ENCODE assay signal across 1 fruit fly cellular context in the genomic region with DNA sequence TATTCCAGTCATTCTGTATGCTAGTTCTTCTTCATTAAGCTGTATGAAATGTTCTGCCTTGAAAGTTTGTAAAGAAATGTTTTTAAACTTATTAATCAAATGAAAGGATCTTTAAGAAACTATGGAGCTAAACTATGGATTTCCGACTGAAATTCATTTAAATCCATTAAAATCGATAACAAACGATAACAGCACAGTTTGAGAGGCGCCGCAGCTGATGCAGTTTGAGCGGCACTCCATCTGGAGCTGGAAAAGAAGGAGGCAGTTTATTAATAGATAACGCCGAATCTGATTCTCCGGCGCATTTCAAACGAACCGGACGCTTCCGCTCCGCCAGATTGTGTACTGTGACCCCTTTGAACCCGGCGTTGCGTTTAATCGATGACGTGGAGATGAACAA.
TF ChIP-seq lines count a peak whose summit lies in the region.

A gene (plus strand): TSS at position 263 of the 400 bp plus-strand sequence.

TF ChIP-seq in whole organism, embryonic, 481 proteins besides CTCF, POLR2A, EP300 and RAD21 (continued from another document):
- TF ChIP-seq CG42726 (GFP tag; IDR thresholded peaks at IDR 0.05; lab: Robert Waterston, UW; ENCODE audit: partially characterized antibody) = peak; percentile 8; the same call in 1 of the 2 replicates
- peak; percentile 82 for TF ChIP-seq MBD-R2 (GFP tag; IDR thresholded peaks at IDR 0.05; lab: Robert Waterston, UW)
- TF ChIP-seq twi (tag; optimal IDR thresholded peaks at IDR 0.05; lab: Kevin White, UChicago) = peak; percentile 8
- TF ChIP-seq CG34224 (GFP tag; IDR thresholded peaks at IDR 0.05; lab: Robert Waterston, UW; ENCODE audit: partially characterized antibody) = peak; percentile 62; the same call in 2 of the 3 replicates
- TF ChIP-seq Hr78 (GFP tag; optimal IDR thresholded peaks at IDR 0.05; lab: Kevin White, UChicago) = peak in 1 of 2 experiments; percentile 81
- peak; percentile 53; the same call in 2 of the 3 replicates for TF ChIP-seq Doc3 (GFP tag; IDR thresholded peaks at IDR 0.05; lab: Robert Waterston, UW; ENCODE audit: partially characterized antibody)
- TF ChIP-seq zen2 (GFP tag; IDR thresholded peaks at IDR 0.05; lab: Robert Waterston, UW; ENCODE audit: partially characterized antibody) = peak; percentile 61; the same call in 2 of the 3 replicates
- peak; percentile 83 for TF ChIP-seq Bgb (GFP tag; IDR thresholded peaks at IDR 0.05; lab: Robert Waterston, UW; ENCODE audit: partially characterized antibody)
- TF ChIP-seq MESR4 (GFP tag; optimal IDR thresholded peaks at IDR 0.05; lab: Kevin White, UChicago) = peak; percentile 54
- peak; percentile 66 for TF ChIP-seq CG13287 (GFP tag; IDR thresholded peaks at IDR 0.05; lab: Robert Waterston, UW; ENCODE audit: partially characterized antibody)
- peak; percentile 83 for TF ChIP-seq bbx (GFP tag; IDR thresholded peaks at IDR 0.05; lab: Robert Waterston, UW; ENCODE audit: partially characterized antibody)
- peak; percentile 51; the same call in 1 of the 3 replicates for TF ChIP-seq knrl (GFP tag; IDR thresholded peaks at IDR 0.05; lab: Robert Waterston, UW; ENCODE audit: partially characterized antibody)
- peak; percentile 67 for TF ChIP-seq Scr (GFP tag; IDR thresholded peaks at IDR 0.05; lab: Robert Waterston, UW; ENCODE audit: partially characterized antibody)
- no peak for TF ChIP-seq nom (GFP tag; optimal IDR thresholded peaks at IDR 0.05; lab: Kevin White, UChicago)
- TF ChIP-seq BEAF-32 (GFP tag; optimal IDR thresholded peaks at IDR 0.05; lab: Kevin White, UChicago) = peak; percentile 8
- peak; percentile 86 for TF ChIP-seq nerfin-2 (GFP tag; IDR thresholded peaks at IDR 0.05; lab: Robert Waterston, UW; ENCODE audit: partially characterized antibody)
- peak; percentile 64 for TF ChIP-seq Myb (GFP tag; optimal IDR thresholded peaks at IDR 0.05; lab: Kevin White, UChicago)
- TF ChIP-seq CG6791 (GFP tag; IDR thresholded peaks at IDR 0.05; lab: Robert Waterston, UW; ENCODE audit: partially characterized antibody) = peak; percentile 89
- TF ChIP-seq CG11504 (tag; optimal IDR thresholded peaks at IDR 0.05; lab: Kevin White, UChicago) = no peak
- peak; percentile 36 for TF ChIP-seq HmgZ (tag; optimal IDR thresholded peaks at IDR 0.05; lab: Kevin White, UChicago)
- no peak for TF ChIP-seq CkIIα-i1 (GFP tag; IDR thresholded peaks at IDR 0.05; lab: Robert Waterston, UW)
- TF ChIP-seq chinmo (GFP tag; IDR thresholded peaks at IDR 0.05; lab: Robert Waterston, UW; ENCODE audit: partially characterized antibody) = peak; percentile 91
- peak; percentile 87 for TF ChIP-seq HLH4C (GFP tag; IDR thresholded peaks at IDR 0.05; lab: Robert Waterston, UW; ENCODE audit: partially characterized antibody)
- peak; percentile 92 for TF ChIP-seq cad (GFP tag; optimal IDR thresholded peaks at IDR 0.05; lab: Kevin White, UChicago)
- peak; percentile 91 for TF ChIP-seq otp (GFP tag; IDR thresholded peaks at IDR 0.05; lab: Robert Waterston, UW)
- TF ChIP-seq CG17829 (tag; optimal IDR thresholded peaks at IDR 0.05; lab: Kevin White, UChicago) = peak; percentile 9
- peak; percentile 77 for TF ChIP-seq CG6854 (GFP tag; optimal IDR thresholded peaks at IDR 0.05; lab: Kevin White, UChicago)
- TF ChIP-seq stwl (tag; optimal IDR thresholded peaks at IDR 0.05; lab: Kevin White, UChicago) = peak; percentile 72
- TF ChIP-seq unc-4 (GFP tag; IDR thresholded peaks at IDR 0.05; lab: Robert Waterston, UW; ENCODE audit: partially characterized antibody) = peak; percentile 25; the same call in 1 of the 2 replicates
- peak; percentile 37 for TF ChIP-seq pzg (GFP tag; optimal IDR thresholded peaks at IDR 0.05; lab: Kevin White, UChicago)
- TF ChIP-seq Opbp (GFP tag; IDR thresholded peaks at IDR 0.05; lab: Robert Waterston, UW; ENCODE audit: partially characterized antibody) = peak; percentile 75
- peak; percentile 27 for TF ChIP-seq sens (GFP tag; lab: Kevin White, UChicago)
- TF ChIP-seq hb (GFP tag; IDR thresholded peaks at IDR 0.05; lab: Robert Waterston, UW; ENCODE audit: partially characterized antibody) = peak; percentile 85
- TF ChIP-seq CG8924 (tag; optimal IDR thresholded peaks at IDR 0.05; lab: Kevin White, UChicago) = no peak
- TF ChIP-seq vnd (GFP tag; IDR thresholded peaks at IDR 0.05; lab: Robert Waterston, UW; ENCODE audit: partially characterized antibody) = peak; percentile 73; the same call in 2 of the 3 replicates
- TF ChIP-seq amos (GFP tag; IDR thresholded peaks at IDR 0.05; lab: Robert Waterston, UW; ENCODE audit: partially characterized antibody) = peak; percentile 61; the same call in 1 of the 2 replicates
- peak; percentile 69 for TF ChIP-seq CG16813 (GFP tag; IDR thresholded peaks at IDR 0.05; lab: Robert Waterston, UW; ENCODE audit: partially characterized antibody)
- peak; percentile 21 for TF ChIP-seq YL-1 (GFP tag; optimal IDR thresholded peaks at IDR 0.05; lab: Kevin White, UChicago)
- peak; percentile 84 for TF ChIP-seq ato (GFP tag; IDR thresholded peaks at IDR 0.05; lab: Robert Waterston, UW; ENCODE audit: partially characterized antibody)
- 0 out of 2 replicates have a peak, but pooled peaks have one; percentile 39 for TF ChIP-seq sna (GFP tag; IDR thresholded peaks at IDR 0.05; lab: Robert Waterston, UW; ENCODE audit: partially characterized antibody)
- peak; percentile 68; the same call in 1 of the 3 replicates for TF ChIP-seq mld (GFP tag; IDR thresholded peaks at IDR 0.05; lab: Robert Waterston, UW; ENCODE audit: partially characterized antibody)
- no peak for TF ChIP-seq CG1602 (GFP tag; optimal IDR thresholded peaks at IDR 0.05; lab: Kevin White, UChicago)
- peak; percentile 83; the same call in 2 of the 3 replicates for TF ChIP-seq CG7963 (GFP tag; IDR thresholded peaks at IDR 0.05; lab: Robert Waterston, UW; ENCODE audit: partially characterized antibody)
- TF ChIP-seq CG15696 (tag; optimal IDR thresholded peaks at IDR 0.05; lab: Kevin White, UChicago) = no peak
- no peak for TF ChIP-seq CG4424 (GFP tag; optimal IDR thresholded peaks at IDR 0.05; lab: Kevin White, UChicago)
- TF ChIP-seq CG9727 (GFP tag; optimal IDR thresholded peaks at IDR 0.05; lab: Kevin White, UChicago) = no peak
- TF ChIP-seq CG4820 (GFP tag; optimal IDR thresholded peaks at IDR 0.05; lab: Kevin White, UChicago) = no peak
- TF ChIP-seq tna (GFP tag; IDR thresholded peaks at IDR 0.05; lab: Robert Waterston, UW; ENCODE audit: partially characterized antibody) = peak; percentile 85
- peak; percentile 91 for TF ChIP-seq E2f2 (GFP tag; IDR thresholded peaks at IDR 0.05; lab: Robert Waterston, UW)
TF ChIP-seq in whole organism, embryonic: peak in this region for 54.
